Worm (Caenorhabditis elegans): ENCODE data around the gene ttbk-4.

The ttbk-4 gene

DNA sequence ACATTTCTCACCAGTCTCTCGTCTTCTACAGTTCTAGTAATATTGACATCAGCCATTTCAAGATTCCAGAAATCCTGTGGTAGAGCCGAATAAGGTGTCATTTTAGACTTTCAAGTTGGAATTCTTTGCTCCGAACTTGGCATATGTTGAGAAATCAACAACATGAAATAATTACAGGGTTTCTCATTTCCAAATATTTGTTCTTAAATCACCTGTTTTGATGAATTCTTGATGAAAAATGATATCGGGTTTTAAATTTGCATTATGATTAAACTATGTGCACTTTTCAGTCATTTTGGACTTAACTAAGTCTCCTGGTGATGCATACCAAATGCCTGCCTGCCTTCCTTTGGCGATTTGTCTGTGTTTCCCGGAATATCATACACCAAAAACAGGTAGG lies 21.4 kb downstream of the ttbk-4 start, which contains the start of gene srv-12:
srv-12 (minus strand) TSS at position 101 of the 400 bp plus-strand sequence.
- TF ChIP-seq nhr-27 (tag; optimal IDR thresholded peaks at IDR 0.05): no peak
- TF ChIP-seq ztf-6 (GFP tag; IDR thresholded peaks at IDR 0.05): no peak
- TF ChIP-seq B0261.1 (tag; optimal IDR thresholded peaks at IDR 0.05): no peak
- TF ChIP-seq F57A8.1 (GFP tag; optimal IDR thresholded peaks at IDR 0.05): no peak
- TF ChIP-seq B0336.3 (GFP tag; IDR thresholded peaks at IDR 0.05): no peak
- no peak for TF ChIP-seq B0019.2 (GFP tag; conservative IDR thresholded peaks at IDR 0.05)
- no peak for TF ChIP-seq ztf-3 (GFP tag; optimal IDR thresholded peaks at IDR 0.05)
- TF ChIP-seq sdz-38 (tag; optimal IDR thresholded peaks at IDR 0.05): no peak
- TF ChIP-seq nhr-120 (GFP tag; IDR thresholded peaks at IDR 0.05): no peak
- no peak for TF ChIP-seq snpc-1.1 (tag; optimal IDR thresholded peaks at IDR 0.05; ENCODE audit: insufficient read depth)
- TF ChIP-seq let-607 (tag; optimal IDR thresholded peaks at IDR 0.05): no peak

DNA sequence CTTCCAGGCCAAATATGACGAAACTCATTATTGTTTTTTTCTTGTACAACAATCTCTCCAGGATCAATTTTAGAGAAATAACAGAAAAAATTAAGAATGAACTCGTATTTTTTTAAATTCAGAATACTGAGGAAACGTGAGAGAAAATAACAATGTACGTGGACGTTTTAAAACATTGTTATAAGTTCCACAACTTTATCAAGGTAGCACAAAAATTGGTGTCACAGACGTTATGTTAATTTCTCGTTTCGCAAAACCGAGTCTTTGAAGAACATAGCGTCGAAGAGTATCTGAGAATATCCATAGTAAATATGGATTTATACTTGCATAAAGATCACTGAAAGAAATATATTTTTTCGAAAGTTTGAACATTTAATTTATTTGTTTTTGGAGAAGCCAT lies 23.8 kb downstream of the ttbk-4 start, which contains the start of gene T04B2.8:
T04B2.8 (minus strand) TSS at position 101 of the 400 bp plus-strand sequence.
- no peak for TF ChIP-seq attf-5 (GFP tag; optimal IDR thresholded peaks at IDR 0.05)
- TF ChIP-seq akir-1 (GFP tag; optimal IDR thresholded peaks at IDR 0.05): no peak
- no peak for TF ChIP-seq F39B2.1 (GFP tag; IDR thresholded peaks at IDR 0.05)
- no peak for TF ChIP-seq ztf-28 (GFP tag; IDR thresholded peaks at IDR 0.05)
- TF ChIP-seq ccch-3 (GFP tag; optimal IDR thresholded peaks at IDR 0.05): no peak
- no peak for TF ChIP-seq sptf-2 (GFP tag; optimal IDR thresholded peaks at IDR 0.05)

DNA sequence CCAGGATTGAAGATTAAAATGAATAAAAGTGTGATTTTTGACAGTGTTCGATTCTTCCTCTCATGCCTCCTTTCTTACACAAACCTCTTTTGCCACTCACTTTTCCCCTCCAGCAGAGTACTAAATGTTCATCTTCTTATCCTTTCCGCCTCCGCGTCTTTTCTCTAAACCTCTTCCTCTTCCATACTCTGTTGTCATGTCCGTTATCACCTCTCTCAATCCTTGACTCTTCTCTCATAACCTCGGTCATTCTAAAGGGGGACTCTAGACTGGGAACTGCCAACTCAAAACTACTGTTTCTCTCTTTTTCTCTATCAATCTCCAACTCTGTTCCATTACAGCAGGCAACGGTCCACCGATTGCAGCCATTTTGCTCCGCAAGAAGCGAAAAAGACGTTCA lies 26.7 kb downstream of the ttbk-4 start:
- TF ChIP-seq nfya-2 (GFP tag; IDR thresholded peaks at IDR 0.05) (no peak), ccch-3 (GFP tag; optimal IDR thresholded peaks at IDR 0.05) (no peak), nhr-179 (tag; optimal IDR thresholded peaks at IDR 0.05) (no peak), repo-1 (tag; optimal IDR thresholded peaks at IDR 0.05) (no peak), lag-1 (GFP tag; IDR thresholded peaks at IDR 0.05) (no peak), sea-2 (GFP tag; IDR thresholded peaks at IDR 0.05) (no peak), lir-1 (GFP tag; conservative IDR thresholded peaks at IDR 0.05) (no peak), madf-8 (GFP tag; conservative IDR thresholded peaks at IDR 0.05) (no peak), mxl-1 (tag; optimal IDR thresholded peaks at IDR 0.05) (no peak), ceh-40 (GFP tag; IDR thresholded peaks at IDR 0.05) (no peak), hmg-1.2 (GFP tag; IDR thresholded peaks at IDR 0.05) (no peak), ceh-91 (GFP tag; IDR thresholded peaks at IDR 0.05) (no peak), dox-1 (GFP tag; IDR thresholded peaks at IDR 0.05) (no peak), let-607 (tag; optimal IDR thresholded peaks at IDR 0.05) (no peak), F52B5.7 (tag; optimal IDR thresholded peaks at IDR 0.05) (no peak), F57C9.4 (tag; optimal IDR thresholded peaks at IDR 0.05) (no peak)

DNA sequence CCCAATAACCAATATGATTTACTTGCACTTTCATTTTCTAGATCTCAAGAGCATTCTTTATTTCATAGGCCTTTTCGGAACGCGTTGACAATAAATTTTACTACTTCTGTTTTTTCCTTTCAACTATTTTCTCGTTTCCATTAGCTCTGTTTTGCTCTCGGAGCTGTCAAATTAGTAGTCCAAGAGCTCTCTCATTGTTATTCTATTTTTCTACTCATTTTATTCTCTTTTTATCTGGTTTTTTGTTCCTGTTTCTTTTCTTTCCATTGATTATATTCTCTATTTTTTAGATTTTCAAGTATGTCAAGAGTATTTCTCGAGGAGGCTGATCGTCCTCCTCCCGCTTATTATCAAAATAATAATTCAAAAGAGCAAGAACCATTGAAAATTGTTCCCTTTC lies 27.8 kb downstream of the ttbk-4 start, which contains the start of gene T04B2.3:
T04B2.3 (plus strand) TSS at position 301 of the 400 bp plus-strand sequence.
- TF ChIP-seq lir-1 (GFP tag; conservative IDR thresholded peaks at IDR 0.05) (no peak), Y53G8AR.9 (GFP tag; conservative IDR thresholded peaks at IDR 0.05) (no peak), hmg-20 (GFP tag; IDR thresholded peaks at IDR 0.05) (no peak), somi-1 (GFP tag; optimal IDR thresholded peaks at IDR 0.05) (no peak)

Data from whole organism, young adult.